Worm (Caenorhabditis elegans) whole organism, L1 larva: ENCODE data around the gene pdi-1.

Experiments
- C04F5.9 ChIP-seq: sonication (generic microtip); optimal IDR thresholded peaks from 2 replicates; lab custom pipeline; 2016; ENCODE audit warnings: missing genetic modification characterization, missing compliant biosample characterization
- C16A3.4 ChIP-seq: fragments of 150-350 bp; optimal IDR thresholded peaks from 2 replicates; lab custom pipeline; 2014; ENCODE audit warnings: missing biosample characterization, missing genetic modification characterization
- C34B4.2 ChIP-seq: sonication (generic microtip); optimal IDR thresholded peaks from 2 replicates; lab custom pipeline; 2017; ENCODE audit warnings: mild to moderate bottlenecking, missing genetic modification characterization, missing compliant biosample characterization
- F16B12.6 ChIP-seq: fragments of 150-350 bp; optimal IDR thresholded peaks from 2 replicates; lab custom pipeline; 2014; ENCODE audit warnings: missing biosample characterization, missing genetic modification characterization
- aha-1 ChIP-seq: fragments of 150-350 bp; optimal IDR thresholded peaks from 2 replicates; lab custom pipeline; 2014; ENCODE audit warnings: missing biosample characterization, missing genetic modification characterization
- alr-1 ChIP-seq: fragments of 200-800 bp; sonication (Bioruptor generic); optimal IDR thresholded peaks from 2 replicates; lab custom pipeline; 2018; ENCODE audit warnings: borderline replicate concordance, mild to moderate bottlenecking, missing genetic modification characterization, missing compliant biosample characterization
- ama-1 ChIP-seq: fragments of 150-350 bp; optimal IDR thresholded peaks from 2 replicates; lab custom pipeline; 2014
- ceh-63 ChIP-seq: fragments of 200-800 bp; sonication (Bioruptor generic); optimal IDR thresholded peaks from 2 replicates; lab custom pipeline; 2018; ENCODE audit warnings: mild to moderate bottlenecking, missing genetic modification characterization, missing compliant biosample characterization
- ceh-8 ChIP-seq: fragments of 200-800 bp; sonication (Bioruptor generic); optimal IDR thresholded peaks from 2 replicates; lab custom pipeline; 2018; ENCODE audit warnings: mild to moderate bottlenecking, missing genetic modification characterization, moderate library complexity, missing compliant biosample characterization
- ceh-82 ChIP-seq, 3 experiments: fragments of 150-350 bp in 1 of 3; sonication (generic microtip) in 2 of 3; optimal IDR thresholded peaks; 2 replicates each; lab custom pipeline; 2014 to 2017; ENCODE audit warnings: missing biosample characterization in 3 of 3, missing genetic modification characterization in 3 of 3
- dpl-1 ChIP-seq, 3 experiments: fragments of 150-350 bp in 2 of 3; sonication (generic microtip) in 1 of 3; optimal IDR thresholded peaks; 2 replicates each; lab custom pipeline; 2014 to 2017; ENCODE audit warnings: missing biosample characterization in 3 of 3, missing genetic modification characterization in 3 of 3, missing genetic modification reagents in 3 of 3
- dsc-1 ChIP-seq: sonication (generic microtip); optimal IDR thresholded peaks from 2 replicates; lab custom pipeline; 2016; ENCODE audit warnings: mild to moderate bottlenecking, missing genetic modification characterization, missing compliant biosample characterization
- efl-1 ChIP-seq, 4 experiments: fragments of 150-350 bp; optimal IDR thresholded peaks in 3 of 4; peaks in 1 of 4; 1 replicate in 1 of 4; 2 replicates in 3 of 4; lab custom pipeline; 2014; ENCODE audit warnings: missing biosample characterization in 2 of 4, missing genetic modification characterization in 2 of 4, missing genetic modification reagents in 2 of 4
- egl-13 ChIP-seq: sonication (generic microtip); optimal IDR thresholded peaks from 2 replicates; lab custom pipeline; 2016; ENCODE audit warnings: missing genotype, missing genetic modification reagents, missing genetic modification characterization, missing compliant biosample characterization
- elt-2 ChIP-seq: sonication (generic microtip); optimal IDR thresholded peaks from 2 replicates; lab custom pipeline; 2016; ENCODE audit warnings: missing genetic modification characterization, mild to moderate bottlenecking, inconsistent platforms, missing compliant biosample characterization, missing genetic modification reagents
- ets-5 ChIP-seq: fragments of 200-800 bp; sonication (Bioruptor generic); IDR thresholded peaks from 2 replicates; pipeline ENCODE4 v1.3.6; 2022; ENCODE audit warnings: missing genetic modification characterization, missing compliant biosample characterization
- fkh-4 ChIP-seq: sonication (generic microtip); optimal IDR thresholded peaks from 2 replicates; lab custom pipeline; 2016; ENCODE audit warnings: missing compliant biosample characterization, missing genetic modification characterization, borderline replicate concordance
- fkh-8 ChIP-seq: sonication (generic microtip); optimal IDR thresholded peaks from 2 replicates; lab custom pipeline; 2016; ENCODE audit warnings: mild to moderate bottlenecking, missing genetic modification characterization, missing compliant biosample characterization
- fos-1 ChIP-seq: fragments of 150-350 bp; optimal IDR thresholded peaks from 2 replicates; lab custom pipeline; 2014; ENCODE audit warnings: missing biosample characterization, missing genetic modification characterization
- grh-1 ChIP-seq: fragments of 200-800 bp; sonication (Bioruptor generic); IDR thresholded peaks from 2 replicates; pipeline ENCODE4 v1.3.6; 2022; ENCODE audit warnings: missing genetic modification reagents, missing genetic modification characterization, missing compliant biosample characterization
- isw-1 ChIP-seq: fragments of 200-800 bp; sonication (Bioruptor generic); IDR thresholded peaks from 2 replicates; pipeline ENCODE4 v1.3.6; 2022; ENCODE audit warnings: missing genetic modification characterization, missing compliant biosample characterization
- jun-1 ChIP-seq: fragments of 150-350 bp; optimal IDR thresholded peaks from 2 replicates; lab custom pipeline; 2014; ENCODE audit warnings: missing biosample characterization, missing genetic modification reagents, missing genetic modification characterization
- lin-13 ChIP-seq: fragments of 150-350 bp; optimal IDR thresholded peaks from 2 replicates; lab custom pipeline; 2014; ENCODE audit warnings: missing biosample characterization, missing genetic modification reagents, missing genetic modification characterization
- lin-14 ChIP-seq: fragments of 200-800 bp; sonication (Bioruptor generic); optimal IDR thresholded peaks from 2 replicates; lab custom pipeline; 2018; ENCODE audit warnings: mild to moderate bottlenecking, missing genetic modification characterization, moderate library complexity, missing compliant biosample characterization
- lin-15B ChIP-seq: fragments of 150-350 bp; sonication (generic microtip); optimal IDR thresholded peaks from 3 replicates; lab custom pipeline; 2014; ENCODE audit warnings: missing biosample characterization, missing genetic modification characterization
- lin-35 ChIP-seq, 2 experiments: fragments of 150-350 bp; optimal IDR thresholded peaks; 2 replicates each; lab custom pipeline; 2014; ENCODE audit warnings: missing biosample characterization in 2 of 2, missing genetic modification characterization in 2 of 2, missing genetic modification reagents in 2 of 2
- lin-39 ChIP-seq: fragments of 150-350 bp; optimal IDR thresholded peaks from 2 replicates; lab custom pipeline; 2014; ENCODE audit warnings: missing biosample characterization, missing genetic modification reagents, missing genetic modification characterization
- lir-3 ChIP-seq: sonication (generic microtip); optimal IDR thresholded peaks from 2 replicates; lab custom pipeline; 2016; ENCODE audit warnings: mild to moderate bottlenecking, missing genetic modification characterization, moderate library complexity, missing compliant biosample characterization; ENCODE audit not compliant: poor library complexity
- lsy-2 ChIP-seq, 2 experiments: fragments of 150-350 bp; optimal IDR thresholded peaks; 2 replicates each; lab custom pipeline; 2014; ENCODE audit warnings: missing biosample characterization in 2 of 2, missing genetic modification characterization in 2 of 2
- mdl-1 ChIP-seq, 2 experiments: fragments of 150-350 bp; optimal IDR thresholded peaks; 2 replicates each; lab custom pipeline; 2014 to 2017; ENCODE audit warnings: missing biosample characterization in 2 of 2, missing genetic modification characterization in 2 of 2, inconsistent platforms in 1 of 2
- mef-2 ChIP-seq: fragments of 150-350 bp; optimal IDR thresholded peaks from 2 replicates; lab custom pipeline; 2014; ENCODE audit warnings: missing biosample characterization, missing genetic modification characterization
- mep-1 ChIP-seq: fragments of 150-350 bp; optimal IDR thresholded peaks from 2 replicates; lab custom pipeline; 2014; ENCODE audit warnings: missing biosample characterization, missing genetic modification characterization
- nhr-11 ChIP-seq: fragments of 150-350 bp; optimal IDR thresholded peaks from 2 replicates; lab custom pipeline; 2014; ENCODE audit warnings: missing biosample characterization, missing genetic modification characterization
- nhr-12 ChIP-seq: sonication (generic microtip); optimal IDR thresholded peaks from 2 replicates; lab custom pipeline; 2017; ENCODE audit warnings: missing biosample characterization, missing genetic modification characterization
- nhr-19 ChIP-seq: fragments of 200-800 bp; sonication (Bioruptor generic); conservative IDR thresholded peaks from 2 replicates; pipeline ENCODE4 v1.3.6; 2022; ENCODE audit warnings: missing genetic modification characterization, missing compliant biosample characterization
- nhr-20 ChIP-seq: sonication (generic microtip); optimal IDR thresholded peaks from 2 replicates; lab custom pipeline; 2016; ENCODE audit warnings: mild to moderate bottlenecking, missing genetic modification characterization, missing compliant biosample characterization
- nhr-28 ChIP-seq: fragments of 150-350 bp; optimal IDR thresholded peaks from 2 replicates; lab custom pipeline; 2014; ENCODE audit warnings: missing biosample characterization, missing genetic modification characterization
- nhr-47 ChIP-seq: sonication (generic microtip); optimal IDR thresholded peaks from 2 replicates; lab custom pipeline; 2016; ENCODE audit warnings: mild to moderate bottlenecking, missing genetic modification characterization, moderate library complexity, missing compliant biosample characterization
- nhr-71 ChIP-seq: sonication (generic microtip); optimal IDR thresholded peaks from 2 replicates; lab custom pipeline; 2016; ENCODE audit warnings: mild to moderate bottlenecking, missing genetic modification characterization, moderate library complexity, missing compliant biosample characterization
- nhr-77 ChIP-seq: fragments of 150-350 bp; optimal IDR thresholded peaks from 2 replicates; lab custom pipeline; 2014; ENCODE audit warnings: missing biosample characterization, missing genetic modification characterization
- nhr-85 ChIP-seq: sonication (generic microtip); peaks from one replicate; lab custom pipeline; 2016; ENCODE audit warnings: missing genetic modification characterization, inconsistent platforms, missing compliant biosample characterization
- nhr-90 ChIP-seq: sonication (generic microtip); optimal IDR thresholded peaks from 2 replicates; lab custom pipeline; 2016; ENCODE audit warnings: mild to moderate bottlenecking, missing genetic modification characterization, missing compliant biosample characterization; ENCODE audit not compliant: poor library complexity
- rnt-1 ChIP-seq: sonication (generic microtip); optimal IDR thresholded peaks from 2 replicates; lab custom pipeline; 2016; ENCODE audit warnings: mild to moderate bottlenecking, missing genetic modification characterization, moderate library complexity, missing compliant biosample characterization
- snu-23 ChIP-seq: sonication (generic microtip); optimal IDR thresholded peaks from 2 replicates; lab custom pipeline; 2016; ENCODE audit warnings: missing genetic modification characterization, missing compliant biosample characterization
- sox-4 ChIP-seq: sonication (generic microtip); optimal IDR thresholded peaks from 2 replicates; lab custom pipeline; 2016; ENCODE audit warnings: missing genetic modification characterization, missing compliant biosample characterization
- sptf-1 ChIP-seq: fragments of 150-350 bp; optimal IDR thresholded peaks from 2 replicates; lab custom pipeline; 2014; ENCODE audit warnings: missing biosample characterization, missing genetic modification characterization
- tbx-2 ChIP-seq: sonication (generic microtip); optimal IDR thresholded peaks from 2 replicates; lab custom pipeline; 2016; ENCODE audit warnings: missing genetic modification characterization, missing compliant biosample characterization
- unc-130 ChIP-seq: fragments of 150-350 bp; optimal IDR thresholded peaks from 2 replicates; lab custom pipeline; 2017; ENCODE audit warnings: missing biosample characterization, missing genetic modification characterization, inconsistent platforms
- unc-86 ChIP-seq: sonication (generic microtip); optimal IDR thresholded peaks from 2 replicates; lab custom pipeline; 2016; ENCODE audit warnings: missing genetic modification characterization, missing compliant biosample characterization
- unc-98 ChIP-seq: fragments of 200-800 bp; sonication (Bioruptor generic); IDR thresholded peaks from 2 replicates; pipeline ENCODE4 v1.3.6; 2022; ENCODE audit warnings: missing genetic modification characterization, missing compliant biosample characterization
- xbp-1 ChIP-seq: sonication (generic microtip); optimal IDR thresholded peaks from 2 replicates; lab custom pipeline; 2016; ENCODE audit warnings: missing genetic modification characterization, missing compliant biosample characterization
- zag-1 ChIP-seq: fragments of 150-350 bp; optimal IDR thresholded peaks from 2 replicates; lab custom pipeline; 2014; ENCODE audit warnings: missing biosample characterization, missing genetic modification characterization
- ztf-4 ChIP-seq: fragments of 150-350 bp; optimal IDR thresholded peaks from 2 replicates; lab custom pipeline; 2014; ENCODE audit warnings: missing biosample characterization, missing genetic modification characterization

The pdi-1 gene

DNA sequence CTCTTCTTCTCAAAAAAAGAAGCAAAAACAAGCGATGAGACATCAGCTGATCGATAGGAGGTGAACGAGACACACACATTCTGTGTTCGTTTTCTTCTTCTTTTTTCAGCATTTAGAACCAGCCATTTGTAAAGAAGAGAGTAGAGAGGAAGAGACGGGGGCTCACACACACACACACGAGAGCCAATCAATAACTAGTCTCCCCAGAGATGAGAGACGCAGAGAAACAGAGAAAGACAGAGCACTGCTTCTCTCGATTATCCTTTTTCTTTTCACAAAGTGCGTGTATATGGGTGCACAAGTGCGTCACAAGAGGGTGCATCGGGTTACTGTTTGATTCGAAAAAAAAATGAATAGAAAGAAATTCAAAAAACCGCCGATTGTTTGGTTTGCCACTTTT is 23.9 kb downstream of the pdi-1 start:
- TF ChIP-seq nhr-85 (tag; lab: Kevin White, UChicago), result no peak
- TF ChIP-seq elt-2 (tag; lab: Kevin White, UChicago), result no peak
- peak; percentile 53 for TF ChIP-seq mep-1 (tag; lab: Kevin White, UChicago)
- peak; percentile 33 for TF ChIP-seq lin-13 (GFP tag; lab: Kevin White, UChicago)
- TF ChIP-seq grh-1, result 0 out of 2 replicates have a peak, but pooled peaks have one; percentile 6
- TF ChIP-seq sox-4 (tag; lab: Kevin White, UChicago), result no peak
- TF ChIP-seq C04F5.9 (tag; lab: Kevin White, UChicago), result no peak
- peak; percentile 38 for TF ChIP-seq lin-15B (tag; lab: Kevin White, UChicago)
- TF ChIP-seq mef-2, result peak; percentile 4
- peak; percentile 6 for TF ChIP-seq nhr-20 (tag; lab: Kevin White, UChicago)
- TF ChIP-seq egl-13 (tag; lab: Kevin White, UChicago), result peak; percentile 78
- peak; percentile 35 for TF ChIP-seq nhr-77 (tag; lab: Kevin White, UChicago)
- no peak for TF ChIP-seq unc-98 (GFP tag; lab: Robert Waterston, UW)
- no peak for TF ChIP-seq C16A3.4 (tag; lab: Kevin White, UChicago)
- TF ChIP-seq ceh-8 (GFP tag; lab: Kevin White, UChicago), result no peak
- peak; percentile 89 for TF ChIP-seq lin-14
- TF ChIP-seq nhr-90 (tag; lab: Kevin White, UChicago), result no peak
- peak; percentile 79 for TF ChIP-seq unc-86 (tag; lab: Kevin White, UChicago)
- peak; percentile 33 for TF ChIP-seq ztf-4 (tag; lab: Kevin White, UChicago)
- peak in 1 of 2 experiments; percentile 28 for TF ChIP-seq lin-35 (GFP tag; optimal IDR thresholded peaks at IDR 0.05; lab: Kevin White, UChicago)
- peak; percentile 64 for TF ChIP-seq efl-1 (optimal IDR thresholded peaks at IDR 0.05; lab: Kevin White, UChicago)
- TF ChIP-seq efl-1 (GFP tag; optimal IDR thresholded peaks at IDR 0.05 in 1 of 2; lab: Kevin White, UChicago), result peak; percentile 24 to 94
- peak; percentile 65 for TF ChIP-seq fkh-8 (tag; lab: Kevin White, UChicago)
- peak; percentile 70 for TF ChIP-seq nhr-47 (tag; lab: Kevin White, UChicago)
- no peak for TF ChIP-seq lin-39 (tag; lab: Kevin White, UChicago)
- no peak for TF ChIP-seq ama-1 (lab: Kevin White, UChicago)
- peak; percentile 24 for TF ChIP-seq jun-1
- peak; percentile 60 for TF ChIP-seq xbp-1
- peak; percentile 49 to 65 (median 55) for TF ChIP-seq ceh-82 (tag; optimal IDR thresholded peaks at IDR 0.05; lab: Kevin White, UChicago)
- TF ChIP-seq nhr-28 (tag; lab: Kevin White, UChicago), result no peak
- no peak for TF ChIP-seq unc-130 (tag; lab: Kevin White, UChicago)
- no peak for TF ChIP-seq nhr-11 (tag; lab: Kevin White, UChicago)
- peak; percentile 63 to 73 for TF ChIP-seq lsy-2 (tag; optimal IDR thresholded peaks at IDR 0.05; lab: Kevin White, UChicago)
- peak; percentile 25 for TF ChIP-seq fos-1 (tag; lab: Kevin White, UChicago)
- TF ChIP-seq ets-5 (GFP tag; lab: Robert Waterston, UW), result no peak
- peak; percentile 60 for TF ChIP-seq tbx-2 (tag; lab: Kevin White, UChicago)
- peak in 1 of 2 experiments; percentile 30 for TF ChIP-seq mdl-1 (tag; optimal IDR thresholded peaks at IDR 0.05; lab: Kevin White, UChicago)
- TF ChIP-seq alr-1 (tag; lab: Kevin White, UChicago), result no peak
- TF ChIP-seq fkh-4, result no peak
- TF ChIP-seq nhr-12 (tag; lab: Kevin White, UChicago), result no peak
- peak; percentile 7 to 48 (median 27) for TF ChIP-seq dpl-1 (GFP tag; optimal IDR thresholded peaks at IDR 0.05; lab: Kevin White, UChicago)
- TF ChIP-seq dsc-1 (tag; lab: Kevin White, UChicago), result peak; percentile 71
- TF ChIP-seq aha-1 (tag; lab: Kevin White, UChicago), result no peak
- TF ChIP-seq zag-1 (tag; lab: Kevin White, UChicago), result no peak
- TF ChIP-seq ceh-63 (GFP tag; lab: Kevin White, UChicago), result no peak
- TF ChIP-seq isw-1 (GFP tag; lab: Robert Waterston, UW), result peak; percentile 45
- no peak for TF ChIP-seq lir-3 (tag; lab: Kevin White, UChicago)
- peak; percentile 68 for TF ChIP-seq snu-23
- TF ChIP-seq sptf-1 (tag; lab: Kevin White, UChicago), result no peak
- no peak for TF ChIP-seq C34B4.2 (tag; lab: Kevin White, UChicago)
- TF ChIP-seq rnt-1, result peak; percentile 79
- peak; percentile 35 for TF ChIP-seq F16B12.6 (tag; lab: Kevin White, UChicago)
- TF ChIP-seq nhr-19 (GFP tag; lab: Robert Waterston, UW), result peak; percentile 47
- peak; percentile 78 for TF ChIP-seq nhr-71 (tag; lab: Kevin White, UChicago)
